Fruit fly (Drosophila melanogaster) whole organism, wandering third instar larva: Measurements from ENCODE around the gene Eig71Ee.

Experiments
- Abd-B ChIP-seq: fragments of >200 bp; optimal IDR thresholded peaks from 2 replicates; lab custom pipeline; 2017; ENCODE audit warnings: missing biosample characterization, missing genetic modification characterization
- GATAd ChIP-seq: sonication (Bioruptor generic); optimal IDR thresholded peaks from 2 replicates; lab custom pipeline; 2016; ENCODE audit warnings: missing biosample characterization, missing genetic modification characterization
- Hr78 ChIP-seq: fragments of >200 bp; optimal IDR thresholded peaks from 2 replicates; lab custom pipeline; 2017; ENCODE audit warnings: missing biosample characterization, missing genetic modification characterization
- Sp1 ChIP-seq: fragments of 200-800 bp; sonication (Bioruptor generic); optimal IDR thresholded peaks from 3 replicates; lab custom pipeline; 2019; ENCODE audit warnings: missing biosample characterization, mild to moderate bottlenecking, missing genetic modification characterization, moderate library complexity
- br ChIP-seq: fragments of 200-800 bp; sonication (Bioruptor generic); optimal IDR thresholded peaks from 2 replicates; lab custom pipeline; 2016; ENCODE audit warnings: missing biosample characterization, missing genetic modification characterization
- dl ChIP-seq, 2 experiments: fragments of 175-275, 200-275 bp in 1 of 2; fragments of 200-275 bp in 1 of 2; sonication (Bioruptor generic); optimal IDR thresholded peaks; lab custom pipeline; 2018; ENCODE audit warnings: mild to moderate bottlenecking in 2 of 2, missing biosample characterization in 2 of 2, missing genetic modification characterization in 2 of 2, moderate library complexity in 2 of 2; ENCODE audit not compliant: partially characterized antibody in 2 of 2, insufficient read depth in 1 of 2
- ey ChIP-seq: fragments of 200-800 bp; sonication (Bioruptor generic); optimal IDR thresholded peaks from 2 replicates; lab custom pipeline; 2016; ENCODE audit warnings: missing biosample characterization, missing genetic modification characterization
- foxo ChIP-seq, 2 experiments: fragments of 200-800 bp; sonication (Bioruptor generic); optimal IDR thresholded peaks; 2 replicates in 1 of 2; 3 replicates in 1 of 2; lab custom pipeline; 2016 to 2017; ENCODE audit warnings: missing biosample characterization in 2 of 2, missing genetic modification characterization in 2 of 2
- fru ChIP-seq: fragments of 200-800 bp; sonication (Bioruptor generic); optimal IDR thresholded peaks from 3 replicates; lab custom pipeline; 2016; ENCODE audit warnings: missing biosample characterization, mild to moderate bottlenecking, missing genetic modification characterization
- h ChIP-seq: fragments of 200-800 bp; sonication (Bioruptor generic); optimal IDR thresholded peaks from 3 replicates; lab custom pipeline; 2016; ENCODE audit warnings: missing biosample characterization, mild to moderate bottlenecking, missing genetic modification characterization
- usp ChIP-seq: fragments of >200 bp; optimal IDR thresholded peaks from 2 replicates; lab custom pipeline; 2017; ENCODE audit warnings: missing biosample characterization, missing genetic modification characterization
- woc ChIP-seq: sonication (Bioruptor generic); optimal IDR thresholded peaks from 2 replicates; lab custom pipeline; 2016; ENCODE audit warnings: missing biosample characterization, mild to moderate bottlenecking, missing genetic modification characterization

- TF ChIP-seq ey (GFP tag; lab: Kevin White, UChicago): no peak
- no peak for TF ChIP-seq Hr78
- no peak for TF ChIP-seq usp (GFP tag; lab: Kevin White, UChicago)
- no peak for TF ChIP-seq h (GFP tag; lab: Kevin White, UChicago)
- TF ChIP-seq foxo (GFP tag; optimal IDR thresholded peaks at IDR 0.05; lab: Kevin White, UChicago): no peak
- TF ChIP-seq fru: no peak
- no peak for TF ChIP-seq dl (GFP tag; optimal IDR thresholded peaks at IDR 0.05; lab: Kevin White, UChicago; ENCODE audit: insufficient read depth in 1 of 2, partially characterized antibody in 2 of 2)
- TF ChIP-seq Sp1 (GFP tag; lab: Kevin White, UChicago): no peak
- TF ChIP-seq br (GFP tag; lab: Kevin White, UChicago): no peak
- TF ChIP-seq Abd-B (GFP tag; lab: Kevin White, UChicago): no peak
- no peak for TF ChIP-seq GATAd (GFP tag; lab: Kevin White, UChicago)
- no peak for TF ChIP-seq woc (GFP tag; lab: Kevin White, UChicago)
These were observed 33.7 kb upstream of the Eig71Ee start for dm6 chr3L:15689518-15689917.
